Fruit fly (Drosophila melanogaster) whole organism, embryonic: ENCODE measurements around the gene CG18269.
A peak's percentile ranks its signal among the peaks of the same experiment; 100 is the strongest.

Source experiments
- Aef1 ChIP-seq: fragments of 200-800 bp; sonication (Bioruptor generic); IDR thresholded peaks from 3 replicates; pipeline ENCODE4 v1.3.6; 2022; ENCODE audit warnings: missing biosample characterization, missing genetic modification characterization
- Atf6 ChIP-seq: fragments of 200-800 bp; sonication (Bioruptor generic); IDR thresholded peaks from 2 replicates; pipeline ENCODE4 v1.3.6; 2022; ENCODE audit warnings: missing biosample characterization, missing genetic modification characterization
- Bdp1 ChIP-seq: fragments of 200-800 bp; sonication (Bioruptor generic); optimal IDR thresholded peaks from 3 replicates; lab custom pipeline; 2016; ENCODE audit warnings: missing biosample characterization, missing genetic modification characterization
- Bgb ChIP-seq: fragments of 200-800 bp; sonication (Bioruptor generic); IDR thresholded peaks from 2 replicates; pipeline ENCODE4 v1.3.6; 2022; ENCODE audit warnings: missing biosample characterization, missing genetic modification characterization; ENCODE audit not compliant: partially characterized antibody
- BtbVII ChIP-seq: fragments of 200-800 bp; sonication (Bioruptor generic); optimal IDR thresholded peaks from 3 replicates; lab custom pipeline; 2017; ENCODE audit warnings: missing biosample characterization, mild to moderate bottlenecking, missing genetic modification characterization
- CG11247 ChIP-seq: fragments of 200-800 bp; sonication (Bioruptor generic); IDR thresholded peaks from 2 replicates; pipeline ENCODE4 v1.3.6; 2022; ENCODE audit warnings: missing biosample characterization, missing genetic modification characterization
- CG11696 ChIP-seq: fragments of 200-800 bp; sonication (Bioruptor generic); IDR thresholded peaks from 2 replicates; pipeline ENCODE4 v1.3.6; 2022; ENCODE audit warnings: missing biosample characterization, missing genetic modification characterization
- CG16815 ChIP-seq: fragments of 200-800 bp; sonication (Bioruptor generic); optimal IDR thresholded peaks from 3 replicates; lab custom pipeline; 2017; ENCODE audit warnings: missing biosample characterization, mild to moderate bottlenecking, missing genetic modification characterization
- CG18764 ChIP-seq: fragments of 200-800 bp; sonication (Bioruptor generic); optimal IDR thresholded peaks from 3 replicates; lab custom pipeline; 2016; ENCODE audit warnings: missing biosample characterization, missing genetic modification characterization
- CG2120 ChIP-seq: fragments of 200-800 bp; sonication (Bioruptor generic); optimal IDR thresholded peaks from 3 replicates; lab custom pipeline; 2016; ENCODE audit warnings: missing biosample characterization, missing genetic modification characterization
- CG2875 ChIP-seq: fragments of 200-800 bp; sonication (Bioruptor generic); optimal IDR thresholded peaks from 2 replicates; lab custom pipeline; 2017; ENCODE audit warnings: missing biosample characterization, mild to moderate bottlenecking, missing genetic modification characterization, missing genetic modification reagents
- CG32532 ChIP-seq: fragments of 200-800 bp; sonication (Bioruptor generic); IDR thresholded peaks from 2 replicates; pipeline ENCODE4 v1.3.6; 2022; ENCODE audit warnings: missing biosample characterization, missing genetic modification characterization
- CG34224 ChIP-seq: fragments of 200-800 bp; sonication (Bioruptor generic); IDR thresholded peaks from 3 replicates; pipeline ENCODE4 v1.3.6; 2022; ENCODE audit warnings: missing biosample characterization, missing genetic modification characterization; ENCODE audit not compliant: partially characterized antibody
- CG3847 ChIP-seq: fragments of 200-800 bp; sonication (Bioruptor generic); IDR thresholded peaks from 2 replicates; pipeline ENCODE4 v1.3.6; 2022; ENCODE audit warnings: missing biosample characterization, missing genetic modification characterization
- CG4282 ChIP-seq: fragments of 200-800 bp; sonication (Bioruptor generic); optimal IDR thresholded peaks from 2 replicates; lab custom pipeline; 2016; ENCODE audit warnings: missing biosample characterization, missing genetic modification characterization
- CG7357 ChIP-seq: fragments of 200-800 bp; sonication (Bioruptor generic); IDR thresholded peaks from 3 replicates; pipeline ENCODE4 v1.3.6; 2022; ENCODE audit warnings: missing biosample characterization, missing genetic modification characterization
- CG8290 ChIP-seq, 3 experiments: fragments of 200-800 bp; sonication (Bioruptor generic); optimal IDR thresholded peaks; 2 replicates each; lab custom pipeline; 2016 to 2019; ENCODE audit warnings: missing biosample characterization in 3 of 3, missing genetic modification characterization in 3 of 3, mild to moderate bottlenecking in 2 of 3, moderate library complexity in 1 of 3
- CG9609 ChIP-seq: fragments of 200-800 bp; sonication (Bioruptor generic); optimal IDR thresholded peaks from 3 replicates; lab custom pipeline; 2016; ENCODE audit warnings: missing biosample characterization, missing genetic modification characterization
- CG9932 ChIP-seq: fragments of 200-800 bp; sonication (Bioruptor generic); IDR thresholded peaks from 2 replicates; pipeline ENCODE4 v1.3.6; 2022; ENCODE audit warnings: missing biosample characterization, missing genetic modification characterization
- Dip2 ChIP-seq: fragments of 200-800 bp; sonication (Bioruptor generic); IDR thresholded peaks from 2 replicates; pipeline ENCODE4 v1.3.6; 2022; ENCODE audit warnings: missing biosample characterization, missing genetic modification characterization
- Dll ChIP-seq: fragments of 200-800 bp; sonication (Bioruptor generic); IDR thresholded peaks from 4 replicates; pipeline ENCODE4 v1.3.6; 2022; ENCODE audit warnings: missing biosample characterization, missing genetic modification characterization; ENCODE audit not compliant: partially characterized antibody
- Doc2 ChIP-seq: fragments of 200-800 bp; sonication (Bioruptor generic); IDR thresholded peaks from 2 replicates; pipeline ENCODE4 v1.3.6; 2022; ENCODE audit warnings: missing biosample characterization, missing genetic modification characterization
- Dref ChIP-seq: fragments of 200-800 bp; sonication (Bioruptor generic); IDR thresholded peaks from 2 replicates; pipeline ENCODE4 v1.3.6; 2022; ENCODE audit warnings: missing biosample characterization, missing genetic modification characterization
- Drgx ChIP-seq: fragments of 200-800 bp; sonication (Bioruptor generic); IDR thresholded peaks from 2 replicates; pipeline ENCODE4 v1.3.6; 2022; ENCODE audit warnings: missing biosample characterization, missing genetic modification characterization
- E2f2 ChIP-seq: fragments of 200-800 bp; sonication (Bioruptor generic); IDR thresholded peaks from 2 replicates; pipeline ENCODE4 v1.3.6; 2022; ENCODE audit warnings: missing biosample characterization, missing genetic modification characterization
- H15 ChIP-seq: fragments of 200-800 bp; sonication (Bioruptor generic); IDR thresholded peaks from 3 replicates; pipeline ENCODE4 v1.3.6; 2022; ENCODE audit warnings: missing biosample characterization, missing genetic modification characterization
- HmgZ ChIP-seq: fragments of 200-800 bp; sonication (Bioruptor generic); optimal IDR thresholded peaks from 2 replicates; lab custom pipeline; 2018; ENCODE audit warnings: missing biosample characterization, mild to moderate bottlenecking, missing genetic modification characterization
- NK7.1 ChIP-seq: fragments of 200-800 bp; sonication (Bioruptor generic); optimal IDR thresholded peaks from 3 replicates; lab custom pipeline; 2016; ENCODE audit warnings: missing biosample characterization, missing genetic modification characterization
- Scr ChIP-seq: fragments of 200-800 bp; sonication (Bioruptor generic); IDR thresholded peaks from 2 replicates; pipeline ENCODE4 v1.3.6; 2022; ENCODE audit warnings: missing biosample characterization, missing genetic modification characterization; ENCODE audit not compliant: partially characterized antibody
- Sin3A ChIP-seq: fragments of >200 bp; optimal IDR thresholded peaks from 2 replicates; lab custom pipeline; 2018
- Sry-δ ChIP-seq: fragments of 200-800 bp; sonication (Bioruptor generic); optimal IDR thresholded peaks from 2 replicates; lab custom pipeline; 2016; ENCODE audit warnings: missing biosample characterization, missing genetic modification characterization
- caup ChIP-seq: fragments of 200-800 bp; sonication (Bioruptor generic); optimal IDR thresholded peaks from 3 replicates; lab custom pipeline; 2017; ENCODE audit warnings: missing biosample characterization, mild to moderate bottlenecking, missing genetic modification characterization, moderate library complexity; ENCODE audit not compliant: severe bottlenecking
- crol ChIP-seq: fragments of 200-800 bp; sonication (Bioruptor generic); IDR thresholded peaks from 2 replicates; pipeline ENCODE4 v1.3.6; 2022; ENCODE audit warnings: missing biosample characterization, missing genetic modification characterization
- crp ChIP-seq, 2 experiments: fragments of 200-800 bp; sonication (Bioruptor generic); optimal IDR thresholded peaks; 2 replicates in 1 of 2; 3 replicates in 1 of 2; lab custom pipeline; 2017; ENCODE audit warnings: missing biosample characterization in 2 of 2, missing genetic modification characterization in 2 of 2, mild to moderate bottlenecking in 1 of 2, moderate library complexity in 1 of 2
- danr ChIP-seq: fragments of 200-800 bp; sonication (Bioruptor generic); IDR thresholded peaks from 2 replicates; pipeline ENCODE4 v1.3.6; 2022; ENCODE audit warnings: missing biosample characterization, missing genetic modification characterization
- gce ChIP-seq: fragments of 200-800 bp; sonication (Bioruptor generic); IDR thresholded peaks from 3 replicates; pipeline ENCODE4 v1.3.6; 2022; ENCODE audit warnings: missing biosample characterization, missing genetic modification characterization
- hth ChIP-seq: fragments of >200 bp; optimal IDR thresholded peaks from 2 replicates; lab custom pipeline; 2017; ENCODE audit warnings: inconsistent platforms
- klu ChIP-seq: fragments of 200-800 bp; sonication (Bioruptor generic); IDR thresholded peaks from 2 replicates; pipeline ENCODE4 v1.3.6; 2022; ENCODE audit warnings: missing biosample characterization, missing genetic modification characterization
- lov ChIP-seq, 2 experiments: fragments of 200-800 bp in 1 of 2; fragments of >200 bp in 1 of 2; sonication (Bioruptor generic) in 1 of 2; IDR thresholded peaks in 1 of 2; optimal IDR thresholded peaks in 1 of 2; 2 replicates in 1 of 2; 3 replicates in 1 of 2; pipeline versions ENCODE4 v1.3.6 to Lab custom; 2017 to 2022; ENCODE audit warnings: missing biosample characterization in 1 of 2, missing genetic modification characterization in 1 of 2
- org-1 ChIP-seq: fragments of 200-800 bp; sonication (Bioruptor generic); optimal IDR thresholded peaks from 2 replicates; lab custom pipeline; 2017; ENCODE audit warnings: missing biosample characterization, missing genetic modification characterization
- pum ChIP-seq: fragments of 200-800 bp; sonication (Bioruptor generic); optimal IDR thresholded peaks from 2 replicates; lab custom pipeline; 2016; ENCODE audit warnings: missing biosample characterization, missing genetic modification characterization
- repo ChIP-seq: fragments of 200-800 bp; sonication (Bioruptor generic); optimal IDR thresholded peaks from 2 replicates; lab custom pipeline; 2016; ENCODE audit warnings: missing biosample characterization, missing genetic modification characterization
- rib ChIP-seq: fragments of 200-800 bp; sonication (Bioruptor generic); IDR thresholded peaks from 2 replicates; pipeline ENCODE4 v1.3.6; 2022; ENCODE audit warnings: missing biosample characterization, missing genetic modification characterization
- ro ChIP-seq: fragments of 200-800 bp; sonication (Bioruptor generic); IDR thresholded peaks from 2 replicates; pipeline ENCODE4 v1.3.6; 2022; ENCODE audit warnings: missing biosample characterization, missing genetic modification characterization
- salm ChIP-seq: fragments of 200-800 bp; sonication (Bioruptor generic); optimal IDR thresholded peaks from 2 replicates; lab custom pipeline; 2018; ENCODE audit warnings: missing biosample characterization, mild to moderate bottlenecking, missing genetic modification characterization
- seq ChIP-seq: fragments of 200-800 bp; sonication (Bioruptor generic); IDR thresholded peaks from 2 replicates; pipeline ENCODE4 v1.3.6; 2022; ENCODE audit warnings: missing biosample characterization, missing genetic modification characterization
- sima ChIP-seq: fragments of 200-800 bp; sonication (Bioruptor generic); optimal IDR thresholded peaks from 2 replicates; lab custom pipeline; 2016; ENCODE audit warnings: missing biosample characterization, missing genetic modification characterization
- stwl ChIP-seq: fragments of 200-800 bp; sonication (Bioruptor generic); optimal IDR thresholded peaks from 3 replicates; lab custom pipeline; 2018; ENCODE audit warnings: missing biosample characterization, mild to moderate bottlenecking, missing genetic modification characterization, moderate library complexity
- sug ChIP-seq: fragments of 200-800 bp; optimal IDR thresholded peaks from 2 replicates; lab custom pipeline; 2019; ENCODE audit warnings: missing biosample characterization, mild to moderate bottlenecking, missing genetic modification characterization, moderate library complexity
- tin ChIP-seq: fragments of 200-800 bp; sonication (Bioruptor generic); optimal IDR thresholded peaks from 3 replicates; lab custom pipeline; 2016; ENCODE audit warnings: missing biosample characterization, missing genetic modification characterization
- zen ChIP-seq: fragments of 200-800 bp; sonication (Bioruptor generic); optimal IDR thresholded peaks from 3 replicates; lab custom pipeline; 2018; ENCODE audit warnings: missing biosample characterization, mild to moderate bottlenecking, missing genetic modification characterization, moderate library complexity
- zf30C ChIP-seq: fragments of 200-800 bp; sonication (Bioruptor generic); optimal IDR thresholded peaks from 3 replicates; lab custom pipeline; 2018; ENCODE audit warnings: missing biosample characterization, mild to moderate bottlenecking, missing genetic modification characterization

The CG18269 gene

dm6 chr2L:5526738-5527137 is 24.9 kb upstream of the CG18269 start, which contains the start of gene Cox11:
Gene Cox11, plus strand, starts transcription at chr2L:5526957.
- TF ChIP-seq pum (GFP tag; lab: Kevin White, UChicago) (no peak), Doc2 (GFP tag; lab: Robert Waterston, UW) (no peak), CG4282 (no peak), CG2875 (GFP tag; lab: Kevin White, UChicago) (no peak), org-1 (no peak), zf30C (GFP tag; lab: Kevin White, UChicago) (no peak), lov (optimal IDR thresholded peaks at IDR 0.05; lab: Kevin White, UChicago) (no peak), lov (GFP tag; IDR thresholded peaks at IDR 0.05; lab: Robert Waterston, UW) (no peak), salm (no peak), Sry-δ (GFP tag; lab: Kevin White, UChicago) (peak; percentile 10), seq (GFP tag; lab: Robert Waterston, UW) (no peak), CG9932 (GFP tag; lab: Robert Waterston, UW) (no peak), sug (tag; lab: Kevin White, UChicago) (no peak), klu (GFP tag; lab: Robert Waterston, UW) (no peak), hth (lab: Kevin White, UChicago) (no peak), Atf6 (GFP tag; lab: Robert Waterston, UW) (no peak), Drgx (no peak), CG32532 (GFP tag; lab: Robert Waterston, UW) (no peak), danr (GFP tag; lab: Robert Waterston, UW) (no peak), H15 (GFP tag; lab: Robert Waterston, UW) (no peak), Dref (GFP tag; lab: Robert Waterston, UW) (peak; percentile 79), HmgZ (tag; lab: Kevin White, UChicago) (no peak), NK7.1 (GFP tag; lab: Kevin White, UChicago) (no peak), CG18764 (GFP tag; lab: Kevin White, UChicago) (no peak), crp (GFP tag; optimal IDR thresholded peaks at IDR 0.05; lab: Kevin White, UChicago) (peak in 1 of 2 experiments; percentile 88), CG7357 (no peak), repo (GFP tag; lab: Kevin White, UChicago) (no peak), tin (GFP tag; lab: Kevin White, UChicago) (no peak), ro (no peak), Bdp1 (GFP tag; lab: Kevin White, UChicago) (no peak), rib (GFP tag; lab: Robert Waterston, UW) (no peak), Dll (peak; percentile 44; the same call in 2 of the 4 replicates), Scr (GFP tag; lab: Robert Waterston, UW) (peak; percentile 59), E2f2 (GFP tag; lab: Robert Waterston, UW) (peak; percentile 87), zen (peak; percentile 25), Bgb (GFP tag; lab: Robert Waterston, UW) (peak; percentile 34; the same call in 1 of the 2 replicates), stwl (peak; percentile 18), Aef1 (GFP tag; lab: Robert Waterston, UW) (no peak), crol (GFP tag; lab: Robert Waterston, UW) (no peak), CG16815 (no peak), CG9609 (GFP tag; lab: Kevin White, UChicago) (no peak), BtbVII (no peak), CG2120 (GFP tag; lab: Kevin White, UChicago) (no peak), Sin3A (lab: Kevin White, UChicago) (no peak), caup (GFP tag; lab: Kevin White, UChicago) (no peak), sima (no peak), CG3847 (GFP tag; lab: Robert Waterston, UW) (no peak), gce (GFP tag; lab: Robert Waterston, UW) (no peak), Dip2 (no peak), CG34224 (GFP tag; lab: Robert Waterston, UW) (peak; percentile 61; the same call in 1 of the 3 replicates), CG11696 (no peak), CG8290 (GFP tag; optimal IDR thresholded peaks at IDR 0.05; lab: Kevin White, UChicago) (no peak), CG8290 (tag; optimal IDR thresholded peaks at IDR 0.05; lab: Kevin White, UChicago) (no peak), CG11247 (GFP tag; lab: Robert Waterston, UW) (no peak)
